Worm (Caenorhabditis elegans) whole organism, L3 larva: ENCODE measurements around the gene F56D6.6.

Experiments used
- ceh-82 ChIP-seq: fragments of 150-350 bp; optimal IDR thresholded peaks from 2 replicates; lab custom pipeline; 2014; ENCODE audit warnings: missing biosample characterization, missing genetic modification characterization
- egl-27 ChIP-seq: sonication (generic microtip); optimal IDR thresholded peaks from 4 replicates; lab custom pipeline; 2017; ENCODE audit warnings: missing biosample characterization, missing genetic modification reagents, missing genetic modification characterization
- lin-15B ChIP-seq: fragments of 150-350 bp; optimal IDR thresholded peaks from 2 replicates; lab custom pipeline; 2014; ENCODE audit warnings: missing biosample characterization, missing genetic modification characterization
- nhr-12 ChIP-seq: fragments of 150-350 bp; optimal IDR thresholded peaks from 2 replicates; lab custom pipeline; 2014; ENCODE audit warnings: missing biosample characterization, missing genetic modification characterization
- pqm-1 ChIP-seq: fragments of 150-350 bp; optimal IDR thresholded peaks from 2 replicates; lab custom pipeline; 2017; ENCODE audit warnings: missing biosample characterization, missing genetic modification characterization, inconsistent platforms
- snpc-4 ChIP-seq: fragments of 150-350 bp; optimal IDR thresholded peaks from 2 replicates; lab custom pipeline; 2014; ENCODE audit warnings: missing biosample characterization, missing genetic modification characterization
- unc-62 ChIP-seq: fragments of 150-350 bp; sonication (generic microtip); optimal IDR thresholded peaks from 4 replicates; lab custom pipeline; 2014; ENCODE audit warnings: missing biosample characterization, missing genetic modification reagents, missing genetic modification characterization
- ztf-11 ChIP-seq: fragments of 150-350 bp; optimal IDR thresholded peaks from 2 replicates; lab custom pipeline; 2014; ENCODE audit warnings: missing biosample characterization, missing genetic modification characterization

- TF ChIP-seq pqm-1 (tag; lab: Kevin White, UChicago) (no peak), egl-27 (tag; lab: Kevin White, UChicago) (no peak), ceh-82 (tag; lab: Kevin White, UChicago) (no peak), ztf-11 (tag; lab: Kevin White, UChicago) (no peak), snpc-4 (tag; lab: Kevin White, UChicago) (no peak), unc-62 (GFP tag; lab: Kevin White, UChicago) (no peak), nhr-12 (tag; lab: Kevin White, UChicago) (no peak), lin-15B (tag; lab: Kevin White, UChicago) (no peak)
These were observed 12.2 kb downstream of the F56D6.6 start, which contains the start of gene srz-20 for ce11 chrIV:3915296-3915695.
